Worm (Caenorhabditis elegans): Measurements from ENCODE around the gene pdhk-2.

- TF ChIP-seq dao-5 (tag; optimal IDR thresholded peaks at IDR 0.05) (no peak), him-1 (tag; optimal IDR thresholded peaks at IDR 0.05) (no peak)
Measured at ce11 chrIII:8712968-8713367, 28.2 kb downstream of the pdhk-2 start.
